Fruit fly (Drosophila melanogaster) whole organism, embryonic: ENCODE measurements around the gene CG12448.

Source experiments
- Adf1 ChIP-seq: fragments of 200-800 bp; sonication (Bioruptor generic); IDR thresholded peaks from 2 replicates; pipeline ENCODE4 v1.3.6; 2022; ENCODE audit warnings: missing biosample characterization, missing genetic modification characterization
- BEAF-32 ChIP-seq: fragments of 200-800 bp; sonication (Bioruptor generic); optimal IDR thresholded peaks from 3 replicates; lab custom pipeline; 2017; ENCODE audit warnings: missing biosample characterization, missing genetic modification characterization, mild to moderate bottlenecking, moderate library complexity, missing genetic modification reagents
- Blimp-1 ChIP-seq: fragments of 200-800 bp; sonication (Bioruptor generic); optimal IDR thresholded peaks from 3 replicates; lab custom pipeline; 2018; ENCODE audit warnings: missing biosample characterization, missing genetic modification characterization, mild to moderate bottlenecking, moderate library complexity, missing genetic modification reagents
- CG10565 ChIP-seq: fragments of 200-800 bp; sonication (Bioruptor generic); optimal IDR thresholded peaks from 3 replicates; lab custom pipeline; 2016; ENCODE audit warnings: missing biosample characterization, mild to moderate bottlenecking, missing genetic modification characterization
- CG10959 ChIP-seq: fragments of 200-800 bp; sonication (Bioruptor generic); IDR thresholded peaks from 2 replicates; pipeline ENCODE4 v1.3.6; 2022; ENCODE audit warnings: missing biosample characterization, missing genetic modification characterization
- CG12744 ChIP-seq: fragments of 200-800 bp; sonication (Bioruptor generic); optimal IDR thresholded peaks from 2 replicates; lab custom pipeline; 2016; ENCODE audit warnings: missing biosample characterization, missing genetic modification characterization
- CG12769 ChIP-seq: fragments of 200-800 bp; sonication (Bioruptor generic); optimal IDR thresholded peaks from 2 replicates; lab custom pipeline; 2019; ENCODE audit warnings: missing biosample characterization, mild to moderate bottlenecking, missing genetic modification characterization, moderate library complexity
- CG14014 ChIP-seq: fragments of 200-800 bp; sonication (Bioruptor generic); IDR thresholded peaks from 2 replicates; pipeline ENCODE4 v1.3.6; 2022; ENCODE audit warnings: missing biosample characterization, missing genetic modification characterization
- CG15479 ChIP-seq: fragments of 200-800 bp; sonication (Bioruptor generic); optimal IDR thresholded peaks from 3 replicates; lab custom pipeline; 2019; ENCODE audit warnings: missing biosample characterization, mild to moderate bottlenecking, missing genetic modification characterization, moderate library complexity
- CG17612 ChIP-seq: fragments of 200-800 bp; sonication (Bioruptor generic); IDR thresholded peaks from 2 replicates; pipeline ENCODE4 v1.3.6; 2022; ENCODE audit warnings: missing biosample characterization, missing genetic modification characterization
- CG17802 ChIP-seq: fragments of 200-800 bp; sonication (Bioruptor generic); optimal IDR thresholded peaks from 2 replicates; lab custom pipeline; 2018; ENCODE audit warnings: missing biosample characterization, mild to moderate bottlenecking, missing genetic modification characterization, moderate library complexity
- CG17912 ChIP-seq: fragments of 200-800 bp; sonication (Bioruptor generic); optimal IDR thresholded peaks from 2 replicates; lab custom pipeline; 2018; ENCODE audit warnings: missing biosample characterization, mild to moderate bottlenecking, missing genetic modification characterization
- CG2199 ChIP-seq: fragments of 200-800 bp; sonication (Bioruptor generic); IDR thresholded peaks from 3 replicates; pipeline ENCODE4 v1.3.6; 2022; ENCODE audit warnings: missing biosample characterization, missing genetic modification characterization
- CG2202 ChIP-seq: fragments of 200-800 bp; sonication (Bioruptor generic); optimal IDR thresholded peaks from 2 replicates; lab custom pipeline; 2018; ENCODE audit warnings: missing biosample characterization, mild to moderate bottlenecking, missing genetic modification characterization
- CG2712 ChIP-seq: fragments of 200-800 bp; optimal IDR thresholded peaks from 3 replicates; lab custom pipeline; 2019; ENCODE audit warnings: missing biosample characterization, mild to moderate bottlenecking, missing genetic modification characterization, moderate library complexity
- CG33213 ChIP-seq: fragments of 200-800 bp; sonication (Bioruptor generic); optimal IDR thresholded peaks from 3 replicates; lab custom pipeline; 2016; ENCODE audit warnings: missing biosample characterization, missing genetic modification characterization
- CG34224 ChIP-seq: fragments of 200-800 bp; sonication (Bioruptor generic); IDR thresholded peaks from 3 replicates; pipeline ENCODE4 v1.3.6; 2022; ENCODE audit warnings: missing biosample characterization, missing genetic modification characterization; ENCODE audit not compliant: partially characterized antibody
- CG4617 ChIP-seq: fragments of 200-800 bp; sonication (Bioruptor generic); optimal IDR thresholded peaks from 3 replicates; lab custom pipeline; 2016; ENCODE audit warnings: missing biosample characterization, missing genetic modification characterization, borderline replicate concordance
- CG7928 ChIP-seq: fragments of 200-800 bp; sonication (Bioruptor generic); optimal IDR thresholded peaks from 2 replicates; lab custom pipeline; 2017; ENCODE audit warnings: missing biosample characterization, mild to moderate bottlenecking, missing genetic modification characterization
- CG9932 ChIP-seq: fragments of 200-800 bp; sonication (Bioruptor generic); IDR thresholded peaks from 2 replicates; pipeline ENCODE4 v1.3.6; 2022; ENCODE audit warnings: missing biosample characterization, missing genetic modification characterization
- CoRest ChIP-seq: fragments of 200-800 bp; sonication (Bioruptor generic); optimal IDR thresholded peaks from 3 replicates; lab custom pipeline; 2018; ENCODE audit warnings: missing biosample characterization, mild to moderate bottlenecking, missing genetic modification characterization, moderate library complexity
- D19B ChIP-seq: fragments of 200-800 bp; sonication (Bioruptor generic); optimal IDR thresholded peaks from 2 replicates; lab custom pipeline; 2017; ENCODE audit warnings: missing biosample characterization, mild to moderate bottlenecking, missing genetic modification characterization
- Ets65A ChIP-seq: fragments of 200-800 bp; sonication (Bioruptor generic); peaks from one replicate; lab custom pipeline; 2016; ENCODE audit warnings: missing biosample characterization, missing genetic modification characterization
- Fer3 ChIP-seq: fragments of 200-800 bp; sonication (Bioruptor generic); optimal IDR thresholded peaks from 2 replicates; lab custom pipeline; 2018; ENCODE audit warnings: missing biosample characterization, mild to moderate bottlenecking, missing genetic modification characterization, moderate library complexity
- HmgD ChIP-seq: fragments of 200-800 bp; sonication (Bioruptor generic); optimal IDR thresholded peaks from 3 replicates; lab custom pipeline; 2016; ENCODE audit warnings: missing biosample characterization, missing genetic modification characterization
- Mad ChIP-seq: fragments of 200-800 bp; sonication (Bioruptor generic); optimal IDR thresholded peaks from 2 replicates; lab custom pipeline; 2016; ENCODE audit warnings: missing biosample characterization, missing genetic modification characterization
- Med ChIP-seq: fragments of 200-800 bp; sonication (Bioruptor generic); peaks from one replicate; lab custom pipeline; 2016; ENCODE audit warnings: missing biosample characterization, missing genetic modification characterization, mild to moderate bottlenecking, inconsistent platforms, moderate library complexity
- Poxn ChIP-seq: fragments of 200-800 bp; sonication (Bioruptor generic); IDR thresholded peaks from 2 replicates; pipeline ENCODE4 v1.3.6; 2022; ENCODE audit warnings: missing biosample characterization, missing genetic modification characterization
- Sin3A ChIP-seq: fragments of >200 bp; optimal IDR thresholded peaks from 2 replicates; lab custom pipeline; 2018
- bcd ChIP-seq: fragments of 200-800 bp; sonication (Bioruptor generic); optimal IDR thresholded peaks from 2 replicates; lab custom pipeline; 2017; ENCODE audit warnings: missing biosample characterization, mild to moderate bottlenecking, missing genetic modification characterization
- caup ChIP-seq: fragments of 200-800 bp; sonication (Bioruptor generic); optimal IDR thresholded peaks from 3 replicates; lab custom pipeline; 2017; ENCODE audit warnings: missing biosample characterization, mild to moderate bottlenecking, missing genetic modification characterization, moderate library complexity; ENCODE audit not compliant: severe bottlenecking
- fru ChIP-seq: fragments of >200 bp; optimal IDR thresholded peaks from 2 replicates; lab custom pipeline; 2017
- gce ChIP-seq: fragments of 200-800 bp; sonication (Bioruptor generic); IDR thresholded peaks from 3 replicates; pipeline ENCODE4 v1.3.6; 2022; ENCODE audit warnings: missing biosample characterization, missing genetic modification characterization
- gcm ChIP-seq: fragments of 200-800 bp; sonication (Bioruptor generic); optimal IDR thresholded peaks from 2 replicates; lab custom pipeline; 2019; ENCODE audit warnings: missing biosample characterization, mild to moderate bottlenecking, missing genetic modification characterization, moderate library complexity
- ham ChIP-seq: fragments of 200-800 bp; sonication (Bioruptor generic); IDR thresholded peaks from 2 replicates; pipeline ENCODE4 v1.3.6; 2022; ENCODE audit warnings: missing biosample characterization, missing genetic modification characterization
- insv ChIP-seq, 2 experiments: fragments of 200-800 bp; sonication (Bioruptor generic); optimal IDR thresholded peaks; 3 replicates each; lab custom pipeline; 2016 to 2018; ENCODE audit warnings: missing biosample characterization in 2 of 2, missing genetic modification characterization in 2 of 2
- jumu ChIP-seq: fragments of 200-800 bp; sonication (Bioruptor generic); optimal IDR thresholded peaks from 3 replicates; lab custom pipeline; 2016; ENCODE audit warnings: missing biosample characterization, missing genetic modification characterization
- kah ChIP-seq: fragments of 200-800 bp; sonication (Bioruptor generic); optimal IDR thresholded peaks from 2 replicates; lab custom pipeline; 2018; ENCODE audit warnings: missing biosample characterization, mild to moderate bottlenecking, missing genetic modification characterization
- klu ChIP-seq: fragments of 200-800 bp; sonication (Bioruptor generic); IDR thresholded peaks from 2 replicates; pipeline ENCODE4 v1.3.6; 2022; ENCODE audit warnings: missing biosample characterization, missing genetic modification characterization
- lola ChIP-seq, 3 experiments: fragments of >200 bp in 2 of 3; fragments of 200-800 bp in 1 of 3; sonication (Bioruptor generic) in 1 of 3; optimal IDR thresholded peaks; 2 replicates each; lab custom pipeline; 2017 to 2019; ENCODE audit warnings: missing biosample characterization in 3 of 3, missing genetic modification characterization in 3 of 3, mild to moderate bottlenecking in 1 of 3, moderate library complexity in 1 of 3
- maf-S ChIP-seq: fragments of 200-800 bp; sonication (Bioruptor generic); optimal IDR thresholded peaks from 2 replicates; lab custom pipeline; 2016; ENCODE audit warnings: missing biosample characterization, missing genetic modification characterization
- otp ChIP-seq: fragments of 200-800 bp; sonication (Bioruptor generic); IDR thresholded peaks from 3 replicates; pipeline ENCODE4, ENCODE4 v1.3.6; 2022; ENCODE audit warnings: missing biosample characterization, missing genetic modification characterization
- pnt ChIP-seq: fragments of 200-800 bp; sonication (Bioruptor generic); optimal IDR thresholded peaks from 3 replicates; lab custom pipeline; 2016; ENCODE audit warnings: missing biosample characterization, missing genetic modification characterization
- pzg ChIP-seq: fragments of 200-800 bp; sonication (Bioruptor generic); optimal IDR thresholded peaks from 3 replicates; lab custom pipeline; 2018; ENCODE audit warnings: missing biosample characterization, mild to moderate bottlenecking, missing genetic modification characterization, moderate library complexity
- seq ChIP-seq: fragments of 200-800 bp; sonication (Bioruptor generic); IDR thresholded peaks from 2 replicates; pipeline ENCODE4 v1.3.6; 2022; ENCODE audit warnings: missing biosample characterization, missing genetic modification characterization
- sr ChIP-seq: fragments of 200-800 bp; sonication (Bioruptor generic); IDR thresholded peaks from 3 replicates; pipeline ENCODE4 v1.3.6; 2022; ENCODE audit warnings: missing biosample characterization, missing genetic modification characterization
- tll ChIP-seq, 2 experiments: fragments of 200-800 bp in 1 of 2; fragments of >200 bp in 1 of 2; sonication (Bioruptor generic) in 1 of 2; optimal IDR thresholded peaks; 2 replicates each; lab custom pipeline; 2017 to 2019; ENCODE audit warnings: missing biosample characterization in 2 of 2, missing genetic modification characterization in 2 of 2, mild to moderate bottlenecking in 1 of 2, moderate library complexity in 1 of 2
- wor ChIP-seq: fragments of 200-800 bp; sonication (Bioruptor generic); IDR thresholded peaks from 2 replicates; pipeline ENCODE4 v1.3.6; 2022; ENCODE audit warnings: missing biosample characterization, missing genetic modification characterization

CG12448 gene

DNA sequence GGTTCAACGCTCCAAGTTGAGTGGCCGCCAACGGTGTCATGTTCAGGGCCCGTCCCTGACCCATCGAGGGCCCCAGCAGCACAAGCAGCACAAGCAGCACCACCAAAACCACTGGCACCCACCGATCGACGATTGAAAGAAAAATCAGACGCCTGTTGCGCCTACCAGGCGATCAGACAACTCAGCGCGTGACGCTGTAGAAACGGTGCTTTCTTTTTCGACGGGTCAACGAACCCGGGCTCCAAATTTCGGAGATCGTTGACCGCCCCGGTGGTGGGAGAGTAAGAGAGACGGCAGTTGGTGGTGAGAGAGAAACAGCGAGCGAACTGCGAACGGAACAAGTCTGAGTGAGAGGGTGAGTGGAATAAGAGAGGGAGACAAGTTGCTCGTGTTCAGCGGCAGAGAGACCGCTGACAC lies 29.6 kb upstream of the CG12448 start (continued):
- TF ChIP-seq gcm (GFP tag; lab: Kevin White, UChicago) (no peak), CG10565 (no peak), Mad (GFP tag; lab: Kevin White, UChicago) (no peak), Adf1 (GFP tag; lab: Robert Waterston, UW) (peak; percentile 3; the same call in 1 of the 2 replicates), CG7928 (GFP tag; lab: Kevin White, UChicago) (no peak), CG9932 (GFP tag; lab: Robert Waterston, UW) (no peak), CG17802 (tag; lab: Kevin White, UChicago) (no peak), CG34224 (GFP tag; lab: Robert Waterston, UW) (no peak; the same call in 2 of the 3 replicates), CG17612 (GFP tag; lab: Robert Waterston, UW) (no peak), CG14014 (GFP tag; lab: Robert Waterston, UW) (no peak), Fer3 (tag; lab: Kevin White, UChicago) (no peak), CG12769 (peak; percentile 78), Poxn (no peak), Med (peak; percentile 47), kah (peak; percentile 98), D19B (GFP tag; lab: Kevin White, UChicago) (no peak), CG10959 (GFP tag; lab: Robert Waterston, UW) (no peak), tll (GFP tag; optimal IDR thresholded peaks at IDR 0.05; lab: Kevin White, UChicago) (no peak), HmgD (GFP tag; lab: Kevin White, UChicago) (no peak), CG4617 (GFP tag; lab: Kevin White, UChicago) (no peak), Blimp-1 (GFP tag; lab: Kevin White, UChicago) (peak; percentile 90)

dm6 chr2L:15912008-15912900 lies 29.0 kb upstream of the CG12448 start:
- TF ChIP-seq caup (GFP tag; lab: Kevin White, UChicago) (peak; percentile 82), CG17912 (GFP tag; lab: Kevin White, UChicago) (peak; percentile 69), pzg (GFP tag; lab: Kevin White, UChicago) (no peak), CG15479 (GFP tag; lab: Kevin White, UChicago) (no peak), klu (GFP tag; lab: Robert Waterston, UW) (peak; percentile 87), CG2202 (tag; lab: Kevin White, UChicago) (peak; percentile 84), bcd (peak; percentile 89), maf-S (GFP tag; lab: Kevin White, UChicago) (peak; percentile 34), Sin3A (lab: Kevin White, UChicago) (no peak), gce (peak; percentile 70; the same call in 1 of the 3 replicates), CG33213 (GFP tag; lab: Kevin White, UChicago) (no peak), jumu (GFP tag; lab: Kevin White, UChicago) (peak; percentile 40), sr (GFP tag; lab: Robert Waterston, UW) (no peak), pnt (GFP tag; lab: Kevin White, UChicago) (peak; percentile 73), CoRest (tag; lab: Kevin White, UChicago) (peak; percentile 99), insv (GFP tag; optimal IDR thresholded peaks at IDR 0.05; lab: Kevin White, UChicago) (peak in 1 of 2 experiments; percentile 62), ham (GFP tag; lab: Robert Waterston, UW) (peak; percentile 77), wor (GFP tag; lab: Robert Waterston, UW) (peak; percentile 94), seq (GFP tag; lab: Robert Waterston, UW) (peak; percentile 94), CG10959 (GFP tag; lab: Robert Waterston, UW) (no peak; the same call in 1 of the 2 replicates), CG2199 (GFP tag; lab: Robert Waterston, UW) (peak; percentile 83), otp (0 out of 3 replicates have a peak, but pooled peaks have one; percentile 10), CG2712 (tag; lab: Kevin White, UChicago) (peak; percentile 96), Ets65A (GFP tag; lab: Kevin White, UChicago) (no peak), BEAF-32 (no peak), lola (GFP tag; optimal IDR thresholded peaks at IDR 0.05; lab: Kevin White, UChicago) (peak in 1 of 3 experiments; percentile 94), fru (no peak), CG12744 (no peak)
